Worm (Caenorhabditis elegans): Measurements from ENCODE around the gene Y48A6C.4.

Gene Y48A6C.4

DNA sequence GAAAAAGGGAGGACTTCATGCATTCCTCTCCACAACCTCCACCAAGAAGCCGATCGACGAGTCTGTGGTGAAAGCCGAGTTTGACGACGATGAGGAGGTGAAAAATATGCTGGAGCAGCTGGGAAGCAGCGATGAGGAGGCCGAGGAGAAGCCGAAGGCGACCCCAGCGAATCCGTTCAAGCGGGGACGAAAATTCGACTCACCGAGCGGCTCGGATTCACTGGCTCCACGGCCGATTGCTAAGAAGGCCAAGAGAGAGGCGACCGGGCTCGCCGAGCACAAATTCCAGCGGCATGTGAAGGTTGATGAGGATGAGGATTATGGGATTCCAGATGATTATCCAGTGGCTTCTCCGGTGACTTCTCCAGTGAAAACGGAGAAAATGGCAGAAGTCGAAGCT lies 23.3 kb downstream of the Y48A6C.4 start:
- TF ChIP-seq W03F9.2 (tag; optimal IDR thresholded peaks at IDR 0.05) (no peak), dao-5 (tag; optimal IDR thresholded peaks at IDR 0.05) (no peak), him-1 (tag; optimal IDR thresholded peaks at IDR 0.05) (no peak)

DNA sequence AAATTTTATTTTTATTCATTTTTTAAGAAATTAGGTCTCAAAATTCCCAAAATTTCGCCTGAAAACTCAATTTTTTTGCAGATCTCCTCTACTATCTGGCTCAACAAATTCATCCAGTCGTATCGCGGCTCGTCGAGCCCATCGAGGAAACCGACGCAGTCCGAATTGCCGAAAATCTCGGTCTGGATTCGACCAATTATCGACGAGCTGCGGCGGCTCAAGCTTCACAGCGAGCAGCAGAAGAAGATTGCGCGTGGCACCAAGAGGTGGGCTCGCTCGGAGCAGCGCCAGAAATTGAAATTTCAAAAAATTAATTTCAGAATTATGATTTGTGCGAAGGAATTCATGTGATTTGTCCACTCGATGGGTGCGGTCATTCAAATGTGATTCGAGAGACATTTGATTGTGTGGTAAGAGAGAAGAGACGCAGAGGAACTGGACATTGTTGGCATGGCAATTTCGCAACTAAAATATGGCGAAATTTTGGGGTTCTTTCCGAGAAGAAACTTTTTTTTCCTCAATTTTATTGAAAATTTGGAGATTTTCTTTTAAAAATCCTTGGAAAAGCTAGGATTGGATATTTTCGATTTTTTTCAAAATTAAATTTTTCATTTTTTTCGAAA lies 29.8 kb downstream of the Y48A6C.4 start:
- TF ChIP-seq W03F9.2 (tag; optimal IDR thresholded peaks at IDR 0.05) (no peak), him-1 (tag; optimal IDR thresholded peaks at IDR 0.05) (no peak), dao-5 (tag; optimal IDR thresholded peaks at IDR 0.05) (no peak)

- TF ChIP-seq W03F9.2 (tag; optimal IDR thresholded peaks at IDR 0.05) (no peak), him-1 (tag; optimal IDR thresholded peaks at IDR 0.05) (no peak), dao-5 (tag; optimal IDR thresholded peaks at IDR 0.05) (no peak)
Measured at ce11 chrIII:11154527-11154926, 34.9 kb downstream of the Y48A6C.4 start, which contains the start of gene cku-70. TSS of gene cku-70 (plus strand) at chrIII:11154827.

ce11 chrIII:11157099-11157498 lies 37.5 kb downstream of the Y48A6C.4 start, which contains the start of gene Y47D3A.31:
TSS of gene Y47D3A.31 (minus strand) at chrIII:11157199.
- TF ChIP-seq W03F9.2 (tag; optimal IDR thresholded peaks at IDR 0.05), result no peak
- TF ChIP-seq him-1 (tag; optimal IDR thresholded peaks at IDR 0.05), result no peak
- no peak for TF ChIP-seq dao-5 (tag; optimal IDR thresholded peaks at IDR 0.05)

DNA sequence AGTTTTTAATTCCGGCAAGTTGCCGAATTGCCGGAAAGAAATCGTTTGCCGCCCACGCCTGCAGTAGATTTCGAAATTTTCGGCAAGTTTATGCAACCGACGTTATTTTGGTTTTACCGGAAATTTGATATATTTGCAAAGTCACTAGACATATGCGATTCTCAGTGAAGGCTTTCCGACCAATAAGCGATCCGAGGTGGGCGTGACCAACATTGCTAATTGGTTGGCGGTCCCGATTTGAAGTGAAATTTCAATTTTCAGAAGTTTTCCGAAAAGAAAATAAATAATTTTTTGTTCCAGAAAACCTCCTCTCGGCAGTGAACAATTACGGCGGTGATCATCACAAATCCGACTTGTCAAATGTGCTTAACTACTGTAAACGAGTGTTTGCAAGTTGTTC lies 38.3 kb downstream of the Y48A6C.4 start:
- TF ChIP-seq W03F9.2 (tag; optimal IDR thresholded peaks at IDR 0.05), result no peak
- TF ChIP-seq him-1 (tag; optimal IDR thresholded peaks at IDR 0.05), result no peak
- TF ChIP-seq dao-5 (tag; optimal IDR thresholded peaks at IDR 0.05), result no peak

DNA sequence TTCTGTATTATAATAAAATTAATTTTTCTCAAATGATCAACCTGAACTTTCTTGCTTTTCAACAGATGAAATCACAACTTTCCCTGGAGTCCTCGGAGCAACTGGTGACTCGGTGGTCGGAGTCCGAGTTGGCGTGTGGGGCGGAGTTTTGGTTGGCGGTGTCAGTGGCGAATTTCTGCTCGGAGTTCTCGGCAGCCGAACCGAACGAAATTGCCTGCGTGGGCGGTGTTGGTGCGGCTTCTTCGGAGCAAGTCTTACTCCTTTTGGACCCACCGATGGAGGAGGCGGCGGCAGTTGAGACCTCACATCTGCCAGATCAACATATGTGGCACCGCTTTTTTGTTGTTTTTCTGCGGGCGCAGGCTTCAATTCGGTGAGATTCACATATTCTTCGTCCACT lies 50.1 kb downstream of the Y48A6C.4 start:
- TF ChIP-seq W03F9.2 (tag; optimal IDR thresholded peaks at IDR 0.05) (no peak), him-1 (tag; optimal IDR thresholded peaks at IDR 0.05) (no peak), dao-5 (tag; optimal IDR thresholded peaks at IDR 0.05) (no peak)

DNA sequence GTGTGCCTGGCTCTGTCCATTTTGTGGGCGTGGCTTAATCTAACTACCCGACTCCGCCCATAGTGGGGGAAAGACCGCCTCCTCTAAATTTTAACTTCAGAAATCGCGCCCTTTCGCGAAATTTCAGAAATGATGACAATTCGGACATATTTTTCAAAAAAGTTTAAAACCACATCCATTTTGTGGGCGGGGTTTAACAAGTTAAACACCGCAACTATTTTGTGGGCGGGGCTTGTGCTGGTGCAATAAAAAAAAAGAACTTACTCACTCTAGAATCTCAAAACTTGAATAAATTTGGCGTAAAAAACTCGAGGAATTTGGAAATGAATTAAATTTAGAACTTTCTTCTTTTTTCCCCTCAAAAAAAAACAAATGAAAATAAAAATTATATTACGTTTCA lies 50.9 kb downstream of the Y48A6C.4 start:
- TF ChIP-seq W03F9.2 (tag; optimal IDR thresholded peaks at IDR 0.05) (no peak), him-1 (tag; optimal IDR thresholded peaks at IDR 0.05) (no peak), dao-5 (tag; optimal IDR thresholded peaks at IDR 0.05) (no peak)

- no peak for TF ChIP-seq dao-5 (tag; optimal IDR thresholded peaks at IDR 0.05)
- no peak for TF ChIP-seq W03F9.2 (tag; optimal IDR thresholded peaks at IDR 0.05)
- TF ChIP-seq him-1 (tag; optimal IDR thresholded peaks at IDR 0.05), result no peak
Measured at ce11 chrIII:11172232-11172713, 52.7 kb downstream of the Y48A6C.4 start.

ce11 chrIII:11175642-11176217 lies 56.1 kb downstream of the Y48A6C.4 start:
- TF ChIP-seq dao-5 (tag; optimal IDR thresholded peaks at IDR 0.05), result no peak
- no peak for TF ChIP-seq W03F9.2 (tag; optimal IDR thresholded peaks at IDR 0.05)
- TF ChIP-seq him-1 (tag; optimal IDR thresholded peaks at IDR 0.05), result no peak

Measured in whole organism, L4/young adult.